Worm (Caenorhabditis elegans): ENCODE measurements around the gene Y54F10AR.2.

The Y54F10AR.2 gene

ce11 chrIII:2535122-2535521, 36.2 kb downstream of the Y54F10AR.2 start (continued):
- TF ChIP-seq pha-4 (tag; optimal IDR thresholded peaks at IDR 0.05), result no peak
- TF ChIP-seq sox-2 (GFP tag; IDR thresholded peaks at IDR 0.05), result no peak
- TF ChIP-seq tbx-7 (tag; optimal IDR thresholded peaks at IDR 0.05), result peak; percentile 3
- peak; percentile 34 for TF ChIP-seq ceh-18 (tag; optimal IDR thresholded peaks at IDR 0.05)
- no peak for TF ChIP-seq hlh-8 (tag; optimal IDR thresholded peaks at IDR 0.05)
- TF ChIP-seq dve-1 (tag; optimal IDR thresholded peaks at IDR 0.05), result no peak
- TF ChIP-seq ceh-48 (tag; optimal IDR thresholded peaks at IDR 0.05), result peak; percentile 86
- TF ChIP-seq ceh-6 (GFP tag; optimal IDR thresholded peaks at IDR 0.05), result no peak
- TF ChIP-seq pha-2 (tag; optimal IDR thresholded peaks at IDR 0.05), result no peak
- no peak for TF ChIP-seq ceh-24 (tag; optimal IDR thresholded peaks at IDR 0.05)
- no peak for TF ChIP-seq ahr-1 (tag; optimal IDR thresholded peaks at IDR 0.05)
- TF ChIP-seq pag-3 (tag; optimal IDR thresholded peaks at IDR 0.05; ENCODE audit: borderline replicate concordance), result no peak
- no peak for TF ChIP-seq T23F11.4 (GFP tag; optimal IDR thresholded peaks at IDR 0.05)
- TF ChIP-seq ceh-19 (GFP tag; optimal IDR thresholded peaks at IDR 0.05), result peak; percentile 19
- peak; percentile 7 for TF ChIP-seq ceh-2 (tag; optimal IDR thresholded peaks at IDR 0.05)

DNA sequence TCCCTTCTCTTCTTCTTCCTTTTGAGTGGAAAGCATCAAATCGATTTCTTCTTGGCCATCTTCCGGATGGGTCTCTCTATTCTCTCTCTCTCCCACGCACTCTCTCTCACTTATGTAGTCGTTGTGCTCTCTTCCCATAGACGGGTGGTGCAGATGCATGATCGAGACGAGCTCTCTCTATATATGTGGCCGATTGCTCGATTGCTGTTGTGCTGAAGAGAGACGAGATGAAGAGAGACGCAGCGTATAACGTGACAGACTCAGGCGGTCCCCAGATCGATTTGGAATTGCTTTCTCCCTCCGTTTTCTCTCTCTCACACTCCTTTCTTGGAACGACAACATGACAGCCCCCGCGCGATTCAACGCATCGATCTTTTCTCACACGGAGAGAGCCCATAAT, 38.6 kb downstream of the Y54F10AR.2 start:
- no peak for TF ChIP-seq fkh-6 (tag; optimal IDR thresholded peaks at IDR 0.05)
- no peak for TF ChIP-seq ttx-3 (tag; optimal IDR thresholded peaks at IDR 0.05)
- TF ChIP-seq mec-3 (tag; optimal IDR thresholded peaks at IDR 0.05; ENCODE audit: borderline replicate concordance), result no peak
- TF ChIP-seq elt-4 (tag; optimal IDR thresholded peaks at IDR 0.05), result no peak
- TF ChIP-seq ceh-22 (tag; optimal IDR thresholded peaks at IDR 0.05), result no peak
- TF ChIP-seq tbx-2 (tag; optimal IDR thresholded peaks at IDR 0.05), result peak; percentile 56
- peak; percentile 38 for TF ChIP-seq ceh-19 (GFP tag; optimal IDR thresholded peaks at IDR 0.05)
- TF ChIP-seq eyg-1 (tag; optimal IDR thresholded peaks at IDR 0.05), result no peak
- peak; percentile 89 for TF ChIP-seq hlh-30 (tag; optimal IDR thresholded peaks at IDR 0.05; ENCODE audit: insufficient read depth)
- no peak for TF ChIP-seq gmeb-2 (tag; optimal IDR thresholded peaks at IDR 0.05)
- TF ChIP-seq unc-55 (GFP tag; optimal IDR thresholded peaks at IDR 0.05), result peak; percentile 7
- TF ChIP-seq K09A11.1 (tag; optimal IDR thresholded peaks at IDR 0.05; ENCODE audit: insufficient read depth), result no peak
- peak; percentile 30 for TF ChIP-seq C08G9.2 (tag; optimal IDR thresholded peaks at IDR 0.05)
- no peak for TF ChIP-seq pax-1 (tag; optimal IDR thresholded peaks at IDR 0.05)
- TF ChIP-seq ceh-31 (tag; optimal IDR thresholded peaks at IDR 0.05), result peak; percentile 79
- no peak for TF ChIP-seq T23F11.4 (GFP tag; optimal IDR thresholded peaks at IDR 0.05)
- TF ChIP-seq ceh-14 (tag; optimal IDR thresholded peaks at IDR 0.05), result peak; percentile 25
- peak; percentile 69 for TF ChIP-seq unc-42 (tag; optimal IDR thresholded peaks at IDR 0.05)
- no peak for TF ChIP-seq ets-4 (tag; optimal IDR thresholded peaks at IDR 0.05)
- TF ChIP-seq ceh-48 (tag; optimal IDR thresholded peaks at IDR 0.05), result peak; percentile 92
- TF ChIP-seq fkh-10 (GFP tag; optimal IDR thresholded peaks at IDR 0.05), result no peak
- no peak for TF ChIP-seq C38D4.7 (GFP tag; optimal IDR thresholded peaks at IDR 0.05)
- no peak for TF ChIP-seq che-1 (tag; optimal IDR thresholded peaks at IDR 0.05)
- TF ChIP-seq nhr-232 (tag; optimal IDR thresholded peaks at IDR 0.05), result no peak
- TF ChIP-seq ceh-6 (GFP tag; optimal IDR thresholded peaks at IDR 0.05), result no peak
- no peak for TF ChIP-seq pag-3 (tag; optimal IDR thresholded peaks at IDR 0.05; ENCODE audit: borderline replicate concordance)
- TF ChIP-seq nfya-1 (tag; optimal IDR thresholded peaks at IDR 0.05), result peak; percentile 70
- TF ChIP-seq rnt-1 (tag; optimal IDR thresholded peaks at IDR 0.05), result no peak
- TF ChIP-seq F13H6.1 (tag; optimal IDR thresholded peaks at IDR 0.05), result no peak
- TF ChIP-seq ceh-9 (tag; optimal IDR thresholded peaks at IDR 0.05), result no peak
- TF ChIP-seq ceh-18 (tag; optimal IDR thresholded peaks at IDR 0.05), result peak; percentile 35
- TF ChIP-seq K02D7.2 (tag; optimal IDR thresholded peaks at IDR 0.05), result no peak
- peak; percentile 48 for TF ChIP-seq syd-9 (tag; optimal IDR thresholded peaks at IDR 0.05)
- TF ChIP-seq ceh-24 (tag; optimal IDR thresholded peaks at IDR 0.05), result no peak
- TF ChIP-seq sdc-2 (tag; optimal IDR thresholded peaks at IDR 0.05), result peak; percentile 6
- peak; percentile 58 for TF ChIP-seq ref-2 (tag; optimal IDR thresholded peaks at IDR 0.05)
- no peak for TF ChIP-seq tbx-7 (tag; optimal IDR thresholded peaks at IDR 0.05)
- no peak for TF ChIP-seq npax-4 (tag; optimal IDR thresholded peaks at IDR 0.05)
- no peak for TF ChIP-seq pros-1 (tag; optimal IDR thresholded peaks at IDR 0.05)
- TF ChIP-seq madf-2 (tag; optimal IDR thresholded peaks at IDR 0.05), result no peak
- TF ChIP-seq ceh-34 (tag; optimal IDR thresholded peaks at IDR 0.05), result peak; percentile 28
- TF ChIP-seq ceh-2 (tag; optimal IDR thresholded peaks at IDR 0.05), result no peak
